Worm (Caenorhabditis elegans) whole organism, L1 larva: ENCODE results near the gene ubc-22.

Source experiments
- aly-2 ChIP-seq: fragments of 150-350 bp; optimal IDR thresholded peaks from 2 replicates; lab custom pipeline; 2014; ENCODE audit warnings: missing biosample characterization, missing genetic modification characterization
- elt-2 ChIP-seq: sonication (generic microtip); optimal IDR thresholded peaks from 2 replicates; lab custom pipeline; 2016; ENCODE audit warnings: missing genetic modification characterization, mild to moderate bottlenecking, inconsistent platforms, missing compliant biosample characterization, missing genetic modification reagents
- elt-3 ChIP-seq, 6 experiments: fragments of 150-350 bp in 1 of 6; sonication (generic microtip); optimal IDR thresholded peaks; 2 replicates each; lab custom pipeline; 2017 to 2018; ENCODE audit warnings: missing biosample characterization in 6 of 6, missing genetic modification characterization in 6 of 6, inconsistent platforms in 1 of 6
- fos-1 ChIP-seq: fragments of 150-350 bp; optimal IDR thresholded peaks from 2 replicates; lab custom pipeline; 2014; ENCODE audit warnings: missing biosample characterization, missing genetic modification characterization
- lsy-2 ChIP-seq, 2 experiments: fragments of 150-350 bp; optimal IDR thresholded peaks; 2 replicates each; lab custom pipeline; 2014; ENCODE audit warnings: missing biosample characterization in 2 of 2, missing genetic modification characterization in 2 of 2
- nhr-12 ChIP-seq: sonication (generic microtip); optimal IDR thresholded peaks from 2 replicates; lab custom pipeline; 2017; ENCODE audit warnings: missing biosample characterization, missing genetic modification characterization
- nhr-237 ChIP-seq: fragments of 150-350 bp; optimal IDR thresholded peaks from 2 replicates; lab custom pipeline; 2014; ENCODE audit warnings: missing biosample characterization, missing genetic modification characterization
- rnt-1 ChIP-seq: sonication (generic microtip); optimal IDR thresholded peaks from 2 replicates; lab custom pipeline; 2016; ENCODE audit warnings: mild to moderate bottlenecking, missing genetic modification characterization, moderate library complexity, missing compliant biosample characterization
- unc-62 ChIP-seq: fragments of 150-350 bp; optimal IDR thresholded peaks from 2 replicates; lab custom pipeline; 2014; ENCODE audit warnings: missing biosample characterization, missing genetic modification reagents, missing genetic modification characterization

DNA sequence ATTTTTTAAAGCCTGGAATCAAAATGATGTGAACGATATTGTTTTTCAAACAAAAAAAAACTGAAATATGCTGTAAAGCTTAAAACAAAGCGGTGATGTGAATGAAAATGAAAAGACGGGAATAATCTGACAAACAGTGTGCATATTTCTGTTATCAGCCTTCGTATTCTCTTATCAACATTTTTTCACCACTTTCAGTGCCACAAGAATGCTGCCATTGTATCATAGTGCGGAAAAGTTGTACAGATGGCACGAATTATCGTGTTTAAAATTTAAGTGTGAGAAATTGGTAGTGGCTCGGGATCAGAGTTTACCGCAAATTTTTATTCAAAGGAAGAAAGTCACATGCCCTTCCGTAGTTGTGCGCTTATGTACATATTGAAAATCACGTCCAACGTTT lies 44.5 kb downstream of the ubc-22 start, which contains the start of gene ifd-1:
- no peak for TF ChIP-seq lsy-2 (tag; optimal IDR thresholded peaks at IDR 0.05; lab: Kevin White, UChicago)
- no peak for TF ChIP-seq elt-3 (tag; optimal IDR thresholded peaks at IDR 0.05; lab: Kevin White, UChicago)
- no peak for TF ChIP-seq rnt-1 (tag; lab: Kevin White, UChicago)
- TF ChIP-seq elt-2 = peak; percentile 92
- no peak for TF ChIP-seq unc-62 (GFP tag; lab: Kevin White, UChicago)
- TF ChIP-seq nhr-12 = no peak
- TF ChIP-seq nhr-237 = no peak
- TF ChIP-seq fos-1 (tag; lab: Kevin White, UChicago) = no peak
- no peak for TF ChIP-seq aly-2 (tag; lab: Kevin White, UChicago)
